Worm (Caenorhabditis elegans) whole organism, L2 larva: Measurements from ENCODE around the gene rod-1.

ENCODE experiments used
- C34F6.9 ChIP-seq: fragments of 150-350 bp; optimal IDR thresholded peaks from 2 replicates; lab custom pipeline; 2014; ENCODE audit warnings: missing biosample characterization, missing genetic modification characterization
- F13H6.1 ChIP-seq: sonication (generic microtip); optimal IDR thresholded peaks from 2 replicates; lab custom pipeline; 2016; ENCODE audit warnings: missing genetic modification characterization, missing compliant biosample characterization
- R02D3.7 ChIP-seq: fragments of 150-350 bp; optimal IDR thresholded peaks from 2 replicates; lab custom pipeline; 2014; ENCODE audit warnings: missing biosample characterization, missing genetic modification characterization
- Y55F3AM.14 ChIP-seq: fragments of 200-800 bp; sonication (Bioruptor generic); optimal IDR thresholded peaks from 2 replicates; lab custom pipeline; 2018; ENCODE audit warnings: mild to moderate bottlenecking, missing genetic modification characterization, missing compliant biosample characterization
- alr-1 ChIP-seq: fragments of 150-350 bp; optimal IDR thresholded peaks from 2 replicates; lab custom pipeline; 2014; ENCODE audit warnings: missing biosample characterization, missing genetic modification characterization
- aly-2 ChIP-seq: fragments of 150-350 bp; optimal IDR thresholded peaks from 2 replicates; lab custom pipeline; 2014; ENCODE audit warnings: missing biosample characterization, missing genetic modification characterization
- ama-1 ChIP-seq: fragments of 150-350 bp; optimal IDR thresholded peaks from 2 replicates; lab custom pipeline; 2018; ENCODE audit warnings: inconsistent platforms
- blmp-1 ChIP-seq: sonication (generic microtip); optimal IDR thresholded peaks from 2 replicates; lab custom pipeline; 2017; ENCODE audit warnings: missing genetic modification characterization, mild to moderate bottlenecking, missing compliant biosample characterization, antibody characterized with exemption, moderate library complexity; ENCODE audit not compliant: insufficient read depth
- ceh-16 ChIP-seq: fragments of 150-350 bp; optimal IDR thresholded peaks from 2 replicates; lab custom pipeline; 2014; ENCODE audit warnings: missing biosample characterization, missing genetic modification characterization
- ceh-82 ChIP-seq: fragments of 150-350 bp; optimal IDR thresholded peaks from 2 replicates; lab custom pipeline; 2014; ENCODE audit warnings: missing biosample characterization, missing genetic modification characterization
- crh-2 ChIP-seq: sonication (generic microtip); optimal IDR thresholded peaks from 2 replicates; lab custom pipeline; 2017; ENCODE audit warnings: missing biosample characterization, missing genetic modification characterization
- dmd-4 ChIP-seq: sonication (generic microtip); optimal IDR thresholded peaks from 2 replicates; lab custom pipeline; 2017; ENCODE audit warnings: missing biosample characterization, missing genetic modification characterization
- elt-1 ChIP-seq: fragments of 150-350 bp; optimal IDR thresholded peaks from 2 replicates; lab custom pipeline; 2014; ENCODE audit warnings: missing biosample characterization, missing genetic modification characterization
- elt-3 ChIP-seq: sonication (generic microtip); optimal IDR thresholded peaks from 2 replicates; lab custom pipeline; 2017; ENCODE audit warnings: missing biosample characterization, missing genetic modification characterization
- fos-1 ChIP-seq: fragments of 150-350 bp; optimal IDR thresholded peaks from 2 replicates; lab custom pipeline; 2014; ENCODE audit warnings: missing biosample characterization, missing genetic modification characterization
- gmeb-1 ChIP-seq: fragments of 150-350 bp; optimal IDR thresholded peaks from 2 replicates; lab custom pipeline; 2014; ENCODE audit warnings: missing biosample characterization, missing genetic modification characterization
- lin-11 ChIP-seq: fragments of 150-350 bp; sonication (generic microtip); optimal IDR thresholded peaks from 2 replicates; lab custom pipeline; 2014; ENCODE audit warnings: missing biosample characterization, missing genetic modification characterization, inconsistent platforms, mixed read lengths
- lin-13 ChIP-seq: fragments of 150-350 bp; optimal IDR thresholded peaks from 2 replicates; lab custom pipeline; 2014; ENCODE audit warnings: missing biosample characterization, missing genetic modification reagents, missing genetic modification characterization
- lin-39 ChIP-seq: fragments of 150-350 bp; optimal IDR thresholded peaks from 2 replicates; lab custom pipeline; 2014; ENCODE audit warnings: missing biosample characterization, missing genetic modification reagents, missing genetic modification characterization
- lsy-2 ChIP-seq, 2 experiments: fragments of 150-350 bp in 1 of 2; sonication (generic microtip) in 1 of 2; optimal IDR thresholded peaks; 2 replicates each; lab custom pipeline; 2014 to 2017; ENCODE audit warnings: missing biosample characterization in 2 of 2, missing genetic modification characterization in 2 of 2
- mab-5 ChIP-seq: fragments of 150-350 bp; optimal IDR thresholded peaks from 2 replicates; lab custom pipeline; 2014; ENCODE audit warnings: missing biosample characterization, missing genetic modification characterization
- nhr-11 ChIP-seq: fragments of 150-350 bp; optimal IDR thresholded peaks from 2 replicates; lab custom pipeline; 2014; ENCODE audit warnings: missing biosample characterization, missing genetic modification characterization
- nhr-12 ChIP-seq: fragments of 150-350 bp; optimal IDR thresholded peaks from 2 replicates; lab custom pipeline; 2014; ENCODE audit warnings: missing biosample characterization, missing genetic modification characterization
- nhr-129 ChIP-seq: fragments of 150-350 bp; optimal IDR thresholded peaks from 2 replicates; lab custom pipeline; 2014; ENCODE audit warnings: missing biosample characterization, missing genetic modification characterization
- nhr-23 ChIP-seq: fragments of 150-350 bp; optimal IDR thresholded peaks from 2 replicates; lab custom pipeline; 2014; ENCODE audit warnings: missing biosample characterization, missing genetic modification reagents, missing genetic modification characterization
- nhr-237 ChIP-seq: fragments of 150-350 bp; optimal IDR thresholded peaks from 2 replicates; lab custom pipeline; 2014; ENCODE audit warnings: missing biosample characterization, missing genetic modification characterization
- nhr-25 ChIP-seq: fragments of 150-350 bp; sonication (generic microtip); optimal IDR thresholded peaks from 3 replicates; lab custom pipeline; 2014; ENCODE audit warnings: missing biosample characterization, missing genetic modification characterization
- nhr-77 ChIP-seq: fragments of 150-350 bp; optimal IDR thresholded peaks from 2 replicates; lab custom pipeline; 2014; ENCODE audit warnings: missing biosample characterization, missing genetic modification characterization
- skn-1 ChIP-seq: sonication (generic microtip); optimal IDR thresholded peaks from 2 replicates; lab custom pipeline; 2017; ENCODE audit warnings: missing biosample characterization, missing genetic modification characterization
- sma-3 ChIP-seq: sonication (generic microtip); optimal IDR thresholded peaks from 2 replicates; lab custom pipeline; 2016; ENCODE audit warnings: missing genetic modification reagents, missing genetic modification characterization, missing compliant biosample characterization
- sma-9 ChIP-seq, 2 experiments: fragments of 150-350 bp in 1 of 2; sonication (generic microtip) in 1 of 2; optimal IDR thresholded peaks; 2 replicates each; lab custom pipeline; 2014 to 2016; ENCODE audit warnings: missing genetic modification characterization in 2 of 2, mild to moderate bottlenecking in 1 of 2, missing biosample characterization in 1 of 2, missing compliant biosample characterization in 1 of 2, missing genetic modification reagents in 1 of 2, moderate library complexity in 1 of 2
- snpc-4 ChIP-seq: fragments of 150-350 bp; optimal IDR thresholded peaks from 2 replicates; lab custom pipeline; 2014; ENCODE audit warnings: missing biosample characterization, missing genetic modification characterization
- unc-39 ChIP-seq: fragments of 150-350 bp; optimal IDR thresholded peaks from 2 replicates; lab custom pipeline; 2014; ENCODE audit warnings: missing biosample characterization, missing genetic modification characterization
- unc-55 ChIP-seq: fragments of 150-350 bp; sonication (generic microtip); optimal IDR thresholded peaks from 3 replicates; lab custom pipeline; 2014; ENCODE audit warnings: missing biosample characterization, missing genetic modification reagents, missing genetic modification characterization
- unc-62 ChIP-seq: fragments of 150-350 bp; optimal IDR thresholded peaks from 2 replicates; lab custom pipeline; 2014; ENCODE audit warnings: missing biosample characterization, missing genetic modification reagents, missing genetic modification characterization
- zag-1 ChIP-seq: fragments of 150-350 bp; optimal IDR thresholded peaks from 2 replicates; lab custom pipeline; 2014; ENCODE audit warnings: missing biosample characterization, missing genetic modification characterization
- ztf-11 ChIP-seq: sonication (generic microtip); optimal IDR thresholded peaks from 2 replicates; lab custom pipeline; 2017; ENCODE audit warnings: missing biosample characterization, missing genetic modification characterization
- ztf-4 ChIP-seq: fragments of 150-350 bp; optimal IDR thresholded peaks from 2 replicates; lab custom pipeline; 2014; ENCODE audit warnings: missing biosample characterization, missing genetic modification characterization

rod-1 gene

ce11 chrIV:7512617-7513233 lies 34.5 kb downstream of the rod-1 start, which contains the start of the genes plc-4 and R05G6.4:
plc-4 (minus strand) TSS chrIV:7512667.
R05G6.4 (plus strand) TSS chrIV:7513233.
- TF ChIP-seq lsy-2 (tag; optimal IDR thresholded peaks at IDR 0.05; lab: Kevin White, UChicago): peak in 1 of 2 experiments; percentile 55
- no peak for TF ChIP-seq ztf-11
- no peak for TF ChIP-seq nhr-23 (tag; lab: Kevin White, UChicago)
- no peak for TF ChIP-seq nhr-12 (tag; lab: Kevin White, UChicago)
- TF ChIP-seq elt-1: no peak
- no peak for TF ChIP-seq lin-13 (GFP tag; lab: Kevin White, UChicago)
- peak; percentile 61 for TF ChIP-seq C34F6.9 (tag; lab: Kevin White, UChicago)
- no peak for TF ChIP-seq ztf-4 (tag; lab: Kevin White, UChicago)
- TF ChIP-seq nhr-11 (tag; lab: Kevin White, UChicago): no peak
- TF ChIP-seq lin-39: no peak
- TF ChIP-seq nhr-77 (tag; lab: Kevin White, UChicago): no peak
- no peak for TF ChIP-seq ceh-16
- no peak for TF ChIP-seq snpc-4
- no peak for TF ChIP-seq alr-1 (tag; lab: Kevin White, UChicago)
- TF ChIP-seq unc-39 (tag; lab: Kevin White, UChicago): no peak
- TF ChIP-seq R02D3.7 (tag; lab: Kevin White, UChicago): peak; percentile 81
- TF ChIP-seq mab-5: no peak
- peak; percentile 49 for TF ChIP-seq unc-55 (GFP tag; lab: Kevin White, UChicago)
- peak; percentile 39 for TF ChIP-seq crh-2 (tag; lab: Kevin White, UChicago)
- TF ChIP-seq zag-1 (tag; lab: Kevin White, UChicago): no peak
- TF ChIP-seq F13H6.1 (tag; lab: Kevin White, UChicago): peak; percentile 11
- peak; percentile 40 for TF ChIP-seq gmeb-1 (tag; lab: Kevin White, UChicago)
- TF ChIP-seq nhr-25 (tag; lab: Kevin White, UChicago): peak; percentile 18
- peak; percentile 65 for TF ChIP-seq nhr-129 (tag; lab: Kevin White, UChicago)

DNA sequence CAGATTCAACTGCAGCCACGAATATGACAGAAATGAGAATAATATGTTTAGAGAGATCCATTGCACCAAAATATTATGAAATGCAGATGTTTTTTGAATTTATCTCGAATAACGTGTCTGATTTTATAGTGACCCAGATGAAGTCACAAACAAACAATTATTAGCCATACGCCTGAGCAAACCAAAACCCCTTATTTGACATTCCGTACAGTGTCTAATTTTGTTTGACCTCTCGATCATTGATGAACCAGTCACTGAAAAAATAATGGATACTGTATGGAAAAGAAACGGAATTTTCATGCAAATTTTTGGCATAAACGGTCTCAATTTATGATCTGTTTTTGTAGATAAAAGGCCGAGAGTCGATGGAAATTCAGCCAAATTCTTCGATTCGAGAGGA lies 37.9 kb downstream of the rod-1 start, which contains the start of the genes R05G6.9 and R05G6.3:
Gene R05G6.9 (minus strand): TSS at position 101 of the 400 bp plus-strand sequence.
Gene R05G6.3 (plus strand): TSS at position 386 of the 400 bp plus-strand sequence.
- TF ChIP-seq nhr-23 (tag; lab: Kevin White, UChicago) (no peak), sma-3 (GFP tag; lab: Kevin White, UChicago) (no peak), lin-11 (tag; lab: Kevin White, UChicago) (no peak), elt-3 (no peak), skn-1 (tag; lab: Kevin White, UChicago) (no peak), elt-1 (no peak), blmp-1 (tag; lab: Kevin White, UChicago) (no peak), snpc-4 (no peak), unc-39 (tag; lab: Kevin White, UChicago) (no peak), nhr-11 (tag; lab: Kevin White, UChicago) (no peak), nhr-25 (tag; lab: Kevin White, UChicago) (no peak), unc-55 (GFP tag; lab: Kevin White, UChicago) (no peak), dmd-4 (tag; lab: Kevin White, UChicago) (no peak), ama-1 (no peak), Y55F3AM.14 (GFP tag; lab: Kevin White, UChicago) (no peak), F13H6.1 (tag; lab: Kevin White, UChicago) (no peak), ztf-11 (no peak)

ce11 chrIV:7520258-7520657 lies 42.0 kb downstream of the rod-1 start:
- TF ChIP-seq ceh-82 (tag; lab: Kevin White, UChicago) (no peak), Y55F3AM.14 (GFP tag; lab: Kevin White, UChicago) (no peak), alr-1 (tag; lab: Kevin White, UChicago) (no peak), fos-1 (tag; lab: Kevin White, UChicago) (peak; percentile 58), aly-2 (no peak), nhr-237 (tag; lab: Kevin White, UChicago) (no peak)

DNA sequence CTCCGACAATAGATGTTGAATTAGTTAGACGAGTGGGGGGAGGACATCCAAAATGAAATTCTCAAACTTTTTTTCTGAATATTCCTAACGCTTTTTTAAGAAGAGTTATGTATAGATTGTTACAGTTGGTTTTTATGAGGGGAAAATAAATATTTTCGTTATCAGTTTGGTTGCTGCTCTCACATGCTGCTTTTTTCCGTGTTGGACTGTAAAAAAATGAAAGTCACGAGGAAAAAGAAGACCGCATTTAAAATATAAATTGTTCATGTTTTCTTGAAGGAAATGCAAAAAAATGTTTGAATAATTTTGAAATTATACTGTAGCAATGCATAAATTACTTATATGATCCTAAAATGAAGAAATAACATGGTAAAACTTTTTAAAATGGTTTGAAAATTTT lies 42.6 kb downstream of the rod-1 start:
- no peak for TF ChIP-seq unc-62 (GFP tag; lab: Kevin White, UChicago)
- TF ChIP-seq sma-9 (GFP tag; optimal IDR thresholded peaks at IDR 0.05; lab: Kevin White, UChicago): peak; percentile 7
- TF ChIP-seq sma-9 (tag; optimal IDR thresholded peaks at IDR 0.05; lab: Kevin White, UChicago): no peak
- TF ChIP-seq crh-2 (tag; lab: Kevin White, UChicago): peak; percentile 6
